Fruit fly (Drosophila melanogaster): Measurements from ENCODE around the gene Rrp6.

The Rrp6 gene

DNA sequence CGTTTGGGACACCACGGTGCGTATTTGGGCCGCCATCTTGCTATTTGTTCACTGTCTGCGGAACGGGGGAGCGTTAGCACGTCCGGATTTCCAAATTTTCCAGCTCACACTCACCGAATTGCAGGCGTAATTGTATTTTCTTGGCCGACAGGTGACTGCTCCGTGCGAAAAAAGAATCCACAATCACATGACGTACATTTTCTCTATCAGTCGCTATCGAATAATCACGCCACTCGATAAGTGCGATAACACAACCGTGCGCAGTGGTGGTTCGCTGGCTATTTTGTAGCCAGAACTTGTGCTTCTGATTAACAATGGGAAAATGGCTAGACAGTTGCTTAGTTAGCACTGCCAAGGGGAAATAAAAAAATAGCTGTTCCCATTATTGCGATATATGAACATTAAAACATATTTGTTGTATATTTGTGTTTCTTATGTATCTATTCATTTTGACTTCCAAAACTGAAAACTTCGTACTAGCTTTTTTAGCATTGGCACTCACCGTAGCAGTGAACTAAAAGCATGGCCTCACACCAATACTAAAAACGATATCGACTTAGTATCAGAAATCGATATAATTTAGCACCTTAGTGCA is 17.9 kb upstream of the Rrp6 start, which contains the start of gene VhaPPA1-1 (continued):
- TF ChIP-seq schlank (tag; optimal IDR thresholded peaks at IDR 0.05) (no peak), psq (GFP tag; optimal IDR thresholded peaks at IDR 0.05) (no peak), tap (tag; optimal IDR thresholded peaks at IDR 0.05) (no peak), ase (GFP tag; IDR thresholded peaks at IDR 0.05) (no peak), CG4282 (GFP tag; optimal IDR thresholded peaks at IDR 0.05) (no peak), dmrt11E (tag; optimal IDR thresholded peaks at IDR 0.05) (peak; percentile 27), amos (GFP tag; IDR thresholded peaks at IDR 0.05; ENCODE audit: partially characterized antibody) (peak; percentile 40; the same call in 1 of the 2 replicates), pho (GFP tag; optimal IDR thresholded peaks at IDR 0.05) (no peak), tin (GFP tag; optimal IDR thresholded peaks at IDR 0.05) (no peak), kay (GFP tag; optimal IDR thresholded peaks at IDR 0.05) (peak; percentile 15), org-1 (GFP tag; optimal IDR thresholded peaks at IDR 0.05) (no peak), lilli (GFP tag; optimal IDR thresholded peaks at IDR 0.05) (peak; percentile 22), sens (GFP tag) (peak; percentile 82), h (optimal IDR thresholded peaks at IDR 0.05) (no peak), CG1792 (GFP tag; optimal IDR thresholded peaks at IDR 0.05) (peak; percentile 8), bsh (GFP tag; optimal IDR thresholded peaks at IDR 0.05) (no peak), CG8089 (GFP tag; optimal IDR thresholded peaks at IDR 0.05) (no peak), odd (GFP tag; optimal IDR thresholded peaks at IDR 0.05) (no peak), sc (optimal IDR thresholded peaks at IDR 0.05) (no peak), sc (GFP tag; optimal IDR thresholded peaks at IDR 0.05) (no peak), CG2875 (GFP tag; optimal IDR thresholded peaks at IDR 0.05) (no peak), mld (GFP tag; IDR thresholded peaks at IDR 0.05; ENCODE audit: partially characterized antibody) (no peak), D19B (GFP tag; optimal IDR thresholded peaks at IDR 0.05) (no peak), CG2120 (GFP tag; optimal IDR thresholded peaks at IDR 0.05) (peak; percentile 30), sisA (GFP tag; IDR thresholded peaks at IDR 0.05) (no peak), Taf1 (GFP tag; IDR thresholded peaks at IDR 0.05) (no peak), CG10267 (tag; optimal IDR thresholded peaks at IDR 0.05) (peak; percentile 66), cad (GFP tag; optimal IDR thresholded peaks at IDR 0.05) (no peak), CG8765 (GFP tag; IDR thresholded peaks at IDR 0.05) (no peak), Sox102F (GFP tag; optimal IDR thresholded peaks at IDR 0.05) (no peak), CG4820 (GFP tag; optimal IDR thresholded peaks at IDR 0.05) (no peak), CG12769 (tag; optimal IDR thresholded peaks at IDR 0.05) (no peak), CG11247 (GFP tag; IDR thresholded peaks at IDR 0.05) (no peak), p53 (GFP tag; optimal IDR thresholded peaks at IDR 0.05) (no peak), CG8388 (GFP tag; optimal IDR thresholded peaks at IDR 0.05) (peak; percentile 9), wdn (GFP tag; IDR thresholded peaks at IDR 0.05) (no peak), ttk (GFP tag; IDR thresholded peaks at IDR 0.05) (no peak), Hr3 (GFP tag; optimal IDR thresholded peaks at IDR 0.05) (no peak), ato (GFP tag; IDR thresholded peaks at IDR 0.05; ENCODE audit: partially characterized antibody) (no peak), CG15601 (tag; optimal IDR thresholded peaks at IDR 0.05) (peak; percentile 36), Oaz (GFP tag; IDR thresholded peaks at IDR 0.05) (no peak), Gsc (GFP tag; IDR thresholded peaks at IDR 0.05) (no peak), Nf-YA (GFP tag; IDR thresholded peaks at IDR 0.05) (no peak), CG7357 (GFP tag; IDR thresholded peaks at IDR 0.05) (no peak), nom (GFP tag; optimal IDR thresholded peaks at IDR 0.05) (peak; percentile 21), pan (optimal IDR thresholded peaks at IDR 0.05) (no peak), pan (GFP tag; optimal IDR thresholded peaks at IDR 0.05 in 1 of 2, IDR thresholded peaks at IDR 0.05 in 1 of 2) (peak in 1 of 2 experiments; percentile 11), CG6272 (GFP tag; IDR thresholded peaks at IDR 0.05) (no peak), toy (GFP tag; IDR thresholded peaks at IDR 0.05) (no peak), CG7839 (tag; optimal IDR thresholded peaks at IDR 0.05) (peak; percentile 4), CG15073 (GFP tag; optimal IDR thresholded peaks at IDR 0.05) (no peak), gsb-n (tag; optimal IDR thresholded peaks at IDR 0.05) (no peak), CG6654 (GFP tag; optimal IDR thresholded peaks at IDR 0.05) (no peak)
